Fruit fly (Drosophila melanogaster) Kc167 (cell line): Measurements from ENCODE around the gene CG11891.

Experiments
- Myc ChIP-seq: fragments of >200 bp; optimal IDR thresholded peaks from 2 replicates; lab custom pipeline; 2017; ENCODE audit warnings: missing external identifiers
- Sin3A ChIP-seq: fragments of >200 bp; optimal IDR thresholded peaks from 2 replicates; lab custom pipeline; 2018; ENCODE audit warnings: missing external identifiers
- h ChIP-seq: fragments of >200 bp; optimal IDR thresholded peaks from 3 replicates; lab custom pipeline; 2018; ENCODE audit warnings: missing external identifiers
- insv ChIP-seq: fragments of >200 bp; optimal IDR thresholded peaks from 3 replicates; lab custom pipeline; 2018; ENCODE audit warnings: missing external identifiers
- psq ChIP-seq: fragments of >200 bp; optimal IDR thresholded peaks from 2 replicates; lab custom pipeline; 2017; ENCODE audit warnings: missing external identifiers
- ttk ChIP-seq: sonication (Bioruptor generic); optimal IDR thresholded peaks from 2 replicates; lab custom pipeline; 2017; ENCODE audit warnings: missing external identifiers

Gene CG11891

dm6 chr3R:25300575-25300974, 30.6 kb downstream of the CG11891 start, which contains the start of gene CG13659:
Gene CG13659 (plus strand): TSS chr3R:25300891.
- no peak for TF ChIP-seq psq (lab: Kevin White, UChicago)
- TF ChIP-seq Sin3A (lab: Kevin White, UChicago), result no peak
- TF ChIP-seq insv (lab: Kevin White, UChicago), result no peak
- no peak for TF ChIP-seq ttk (lab: Kevin White, UChicago)
- TF ChIP-seq Myc (lab: Kevin White, UChicago), result no peak
- TF ChIP-seq h (lab: Kevin White, UChicago), result no peak

- TF ChIP-seq Myc (lab: Kevin White, UChicago), result no peak
- no peak for TF ChIP-seq Sin3A (lab: Kevin White, UChicago)
- no peak for TF ChIP-seq h (lab: Kevin White, UChicago)
- TF ChIP-seq insv (lab: Kevin White, UChicago), result no peak
- TF ChIP-seq psq (lab: Kevin White, UChicago), result no peak
- no peak for TF ChIP-seq ttk (lab: Kevin White, UChicago)
Observed at dm6 chr3R:25302239-25302638, 32.2 kb downstream of the CG11891 start, which contains the start of gene CG31370. Gene CG31370 (plus strand): TSS chr3R:25302464.

- TF ChIP-seq ttk (lab: Kevin White, UChicago), result no peak
- no peak for TF ChIP-seq Myc (lab: Kevin White, UChicago)
- no peak for TF ChIP-seq psq (lab: Kevin White, UChicago)
- TF ChIP-seq insv (lab: Kevin White, UChicago), result no peak
- no peak for TF ChIP-seq Sin3A (lab: Kevin White, UChicago)
- TF ChIP-seq h (lab: Kevin White, UChicago), result no peak
Observed at dm6 chr3R:25303857-25304440, 33.9 kb downstream of the CG11891 start, which contains the start of gene CG31436. Gene CG31436 (plus strand): TSS chr3R:25304137.

- TF ChIP-seq Sin3A (lab: Kevin White, UChicago) (no peak), ttk (lab: Kevin White, UChicago) (no peak), h (lab: Kevin White, UChicago) (no peak), insv (lab: Kevin White, UChicago) (no peak), psq (lab: Kevin White, UChicago) (no peak), Myc (lab: Kevin White, UChicago) (no peak)
Observed at dm6 chr3R:25305822-25306544, 36.0 kb downstream of the CG11891 start.

dm6 chr3R:25308228-25308627, 38.2 kb downstream of the CG11891 start, which contains the start of gene CG10550:
Gene CG10550 (minus strand): TSS chr3R:25308391.
- TF ChIP-seq Sin3A (lab: Kevin White, UChicago), result no peak

- TF ChIP-seq Sin3A (lab: Kevin White, UChicago), result no peak
- TF ChIP-seq h (lab: Kevin White, UChicago), result no peak
- no peak for TF ChIP-seq ttk (lab: Kevin White, UChicago)
- TF ChIP-seq insv (lab: Kevin White, UChicago), result no peak
- TF ChIP-seq Myc (lab: Kevin White, UChicago), result no peak
- TF ChIP-seq psq (lab: Kevin White, UChicago), result no peak
Observed at dm6 chr3R:25309175-25309574, 39.2 kb downstream of the CG11891 start.

dm6 chr3R:25310843-25311242, 40.8 kb downstream of the CG11891 start, which contains the start of gene CG31099:
Gene CG31099 (minus strand): TSS chr3R:25310943.
- no peak for TF ChIP-seq h (lab: Kevin White, UChicago)
- TF ChIP-seq psq (lab: Kevin White, UChicago), result no peak
- TF ChIP-seq ttk (lab: Kevin White, UChicago), result no peak
- TF ChIP-seq Sin3A (lab: Kevin White, UChicago), result no peak
- no peak for TF ChIP-seq insv (lab: Kevin White, UChicago)
- no peak for TF ChIP-seq Myc (lab: Kevin White, UChicago)

dm6 chr3R:25312583-25312982, 42.6 kb downstream of the CG11891 start:
- TF ChIP-seq Sin3A (lab: Kevin White, UChicago), result no peak
- no peak for TF ChIP-seq Myc (lab: Kevin White, UChicago)
- TF ChIP-seq ttk (lab: Kevin White, UChicago), result no peak
- TF ChIP-seq h (lab: Kevin White, UChicago), result no peak
- no peak for TF ChIP-seq psq (lab: Kevin White, UChicago)
- TF ChIP-seq insv (lab: Kevin White, UChicago), result no peak

- TF ChIP-seq Myc (lab: Kevin White, UChicago) (no peak), ttk (lab: Kevin White, UChicago) (no peak), h (lab: Kevin White, UChicago) (no peak), Sin3A (lab: Kevin White, UChicago) (no peak), insv (lab: Kevin White, UChicago) (no peak), psq (lab: Kevin White, UChicago) (no peak)
Observed at dm6 chr3R:25313771-25314170, 43.8 kb downstream of the CG11891 start, which contains the start of gene CG31087. Gene CG31087 (minus strand): TSS chr3R:25313833.

dm6 chr3R:25316016-25316415, 46.0 kb downstream of the CG11891 start, which contains the start of gene CG10559:
Gene CG10559 (minus strand): TSS chr3R:25316116.
- TF ChIP-seq Sin3A (lab: Kevin White, UChicago) (no peak), psq (lab: Kevin White, UChicago) (no peak), ttk (lab: Kevin White, UChicago) (no peak), insv (lab: Kevin White, UChicago) (no peak), h (lab: Kevin White, UChicago) (no peak), Myc (lab: Kevin White, UChicago) (no peak)

dm6 chr3R:25318011-25318410, 48.0 kb downstream of the CG11891 start, which contains the start of gene CG10553:
Gene CG10553 (minus strand): TSS chr3R:25318111.
- TF ChIP-seq ttk (lab: Kevin White, UChicago), result no peak
- TF ChIP-seq insv (lab: Kevin White, UChicago), result no peak
- no peak for TF ChIP-seq Sin3A (lab: Kevin White, UChicago)
